Fruit fly (Drosophila melanogaster) whole organism: Measurements from ENCODE around the gene CG46458.

Experiments
- pan ChIP-seq: fragments of >200 bp; optimal IDR thresholded peaks from 2 replicates; lab custom pipeline; 2017
- psq ChIP-seq: fragments of >200 bp; optimal IDR thresholded peaks from 2 replicates; lab custom pipeline; 2017

dm6 chr3R:6912251-6913215, 45.6 kb downstream of the CG46458 start:
- TF ChIP-seq psq = no peak
- no peak for TF ChIP-seq pan (lab: Kevin White, UChicago)
